Worm (Caenorhabditis elegans) whole organism, L3 larva: ENCODE results near the gene skr-4.
"Not testable (repeated sequence)": the region's sequence is repeated elsewhere in the genome, so short reads cannot be mapped to it uniquely, and the experiment has no call there.

Experiments used
- R02D3.7 ChIP-seq: fragments of 150-350 bp; optimal IDR thresholded peaks from 2 replicates; lab custom pipeline; 2014; ENCODE audit warnings: missing biosample characterization, missing genetic modification characterization
- ZK546.5 ChIP-seq: sonication (generic microtip); optimal IDR thresholded peaks from 2 replicates; lab custom pipeline; 2017; ENCODE audit warnings: missing biosample characterization, missing genetic modification characterization
- aly-2 ChIP-seq: fragments of 150-350 bp; optimal IDR thresholded peaks from 2 replicates; lab custom pipeline; 2014; ENCODE audit warnings: missing biosample characterization, missing genetic modification characterization
- ama-1 ChIP-seq: fragments of 150-350 bp; optimal IDR thresholded peaks from 2 replicates; lab custom pipeline; 2018
- ceh-28 ChIP-seq: fragments of 150-350 bp; optimal IDR thresholded peaks from 2 replicates; lab custom pipeline; 2014; ENCODE audit warnings: missing biosample characterization, missing genetic modification reagents, missing genetic modification characterization
- ceh-82 ChIP-seq: fragments of 150-350 bp; optimal IDR thresholded peaks from 2 replicates; lab custom pipeline; 2014; ENCODE audit warnings: missing biosample characterization, missing genetic modification characterization
- ceh-9 ChIP-seq: sonication (generic microtip); optimal IDR thresholded peaks from 2 replicates; lab custom pipeline; 2018; ENCODE audit warnings: missing biosample characterization, missing genetic modification characterization
- daf-12 ChIP-seq: fragments of 150-350 bp; optimal IDR thresholded peaks from 2 replicates; lab custom pipeline; 2014; ENCODE audit warnings: missing biosample characterization, missing genetic modification reagents, missing genetic modification characterization
- egl-27 ChIP-seq: sonication (generic microtip); optimal IDR thresholded peaks from 4 replicates; lab custom pipeline; 2017; ENCODE audit warnings: missing biosample characterization, missing genetic modification reagents, missing genetic modification characterization
- egl-5 ChIP-seq: fragments of 150-350 bp; optimal IDR thresholded peaks from 2 replicates; lab custom pipeline; 2017; ENCODE audit warnings: missing biosample characterization, missing genetic modification reagents, missing genetic modification characterization, inconsistent platforms
- elt-2 ChIP-seq: sonication (generic microtip); optimal IDR thresholded peaks from 2 replicates; lab custom pipeline; 2016; ENCODE audit warnings: missing genetic modification reagents, mild to moderate bottlenecking, missing genetic modification characterization, missing compliant biosample characterization
- eor-1 ChIP-seq, 2 experiments: fragments of 150-350 bp; optimal IDR thresholded peaks; 2 replicates each; lab custom pipeline; 2014 to 2018; ENCODE audit warnings: missing biosample characterization in 2 of 2, missing genetic modification characterization in 2 of 2
- fkh-10 ChIP-seq: sonication (generic microtip); optimal IDR thresholded peaks from 2 replicates; lab custom pipeline; 2017; ENCODE audit warnings: missing biosample characterization, missing genetic modification reagents, missing genetic modification characterization
- fos-1 ChIP-seq: fragments of 150-350 bp; optimal IDR thresholded peaks from 2 replicates; lab custom pipeline; 2014; ENCODE audit warnings: missing biosample characterization, missing genetic modification characterization
- hmg-11 ChIP-seq: sonication (generic microtip); optimal IDR thresholded peaks from 2 replicates; lab custom pipeline; 2016; ENCODE audit warnings: missing genetic modification characterization, missing compliant biosample characterization
- jun-1 ChIP-seq: fragments of 150-350 bp; optimal IDR thresholded peaks from 2 replicates; lab custom pipeline; 2014; ENCODE audit warnings: missing biosample characterization, missing genetic modification reagents, missing genetic modification characterization
- lin-15B ChIP-seq: fragments of 150-350 bp; optimal IDR thresholded peaks from 2 replicates; lab custom pipeline; 2014; ENCODE audit warnings: missing biosample characterization, missing genetic modification characterization
- lin-39 ChIP-seq: fragments of 150-350 bp; optimal IDR thresholded peaks from 2 replicates; lab custom pipeline; 2018; ENCODE audit warnings: missing biosample characterization, missing genetic modification reagents, missing genetic modification characterization
- lsy-12 ChIP-seq: sonication (generic microtip); optimal IDR thresholded peaks from 2 replicates; lab custom pipeline; 2016; ENCODE audit warnings: mild to moderate bottlenecking, missing genetic modification characterization, missing compliant biosample characterization
- mdl-1 ChIP-seq: fragments of 150-350 bp; optimal IDR thresholded peaks from 2 replicates; lab custom pipeline; 2014; ENCODE audit warnings: missing biosample characterization, missing genetic modification characterization
- nfya-1 ChIP-seq: sonication (generic microtip); optimal IDR thresholded peaks from 2 replicates; lab custom pipeline; 2017; ENCODE audit warnings: missing genetic modification characterization, mild to moderate bottlenecking, missing compliant biosample characterization, antibody characterized with exemption, moderate library complexity; ENCODE audit not compliant: insufficient read depth
- nhr-11 ChIP-seq: fragments of 150-350 bp; optimal IDR thresholded peaks from 2 replicates; lab custom pipeline; 2014; ENCODE audit warnings: missing biosample characterization, missing genetic modification characterization
- nhr-12 ChIP-seq: fragments of 150-350 bp; optimal IDR thresholded peaks from 2 replicates; lab custom pipeline; 2014; ENCODE audit warnings: missing biosample characterization, missing genetic modification characterization
- nhr-23 ChIP-seq: fragments of 150-350 bp; optimal IDR thresholded peaks from 2 replicates; lab custom pipeline; 2014; ENCODE audit warnings: missing biosample characterization, missing genetic modification reagents, missing genetic modification characterization
- nhr-237 ChIP-seq: fragments of 150-350 bp; optimal IDR thresholded peaks from 2 replicates; lab custom pipeline; 2014; ENCODE audit warnings: missing biosample characterization, missing genetic modification characterization
- nhr-43 ChIP-seq: sonication (generic microtip); optimal IDR thresholded peaks from 2 replicates; lab custom pipeline; 2016; ENCODE audit warnings: mild to moderate bottlenecking, missing genetic modification characterization, missing compliant biosample characterization; ENCODE audit not compliant: poor library complexity, severe bottlenecking
- nhr-67 ChIP-seq: fragments of 150-350 bp; optimal IDR thresholded peaks from 2 replicates; lab custom pipeline; 2014; ENCODE audit warnings: missing biosample characterization, missing genetic modification characterization
- nhr-76 ChIP-seq: fragments of 150-350 bp; sonication (generic microtip); optimal IDR thresholded peaks from 5 replicates; lab custom pipeline; 2014; ENCODE audit warnings: missing biosample characterization, missing genetic modification characterization
- nhr-77 ChIP-seq: fragments of 150-350 bp; optimal IDR thresholded peaks from 2 replicates; lab custom pipeline; 2014; ENCODE audit warnings: missing biosample characterization, missing genetic modification characterization
- pha-4 ChIP-seq: fragments of 150-350 bp; optimal IDR thresholded peaks from 2 replicates; lab custom pipeline; 2014; ENCODE audit warnings: missing biosample characterization, missing genetic modification reagents, missing genetic modification characterization
- skn-1 ChIP-seq: fragments of 150-350 bp; optimal IDR thresholded peaks from 2 replicates; lab custom pipeline; 2014; ENCODE audit warnings: missing biosample characterization, missing genetic modification characterization
- snpc-4 ChIP-seq: fragments of 150-350 bp; optimal IDR thresholded peaks from 2 replicates; lab custom pipeline; 2014; ENCODE audit warnings: missing biosample characterization, missing genetic modification characterization
- tbx-2 ChIP-seq: sonication (generic microtip); optimal IDR thresholded peaks from 2 replicates; lab custom pipeline; 2016; ENCODE audit warnings: mild to moderate bottlenecking, missing genetic modification characterization, missing compliant biosample characterization
- unc-39 ChIP-seq: sonication (generic microtip); optimal IDR thresholded peaks from 4 replicates; lab custom pipeline; 2017; ENCODE audit warnings: missing biosample characterization, missing genetic modification characterization
- zag-1 ChIP-seq: fragments of 150-350 bp; optimal IDR thresholded peaks from 2 replicates; lab custom pipeline; 2014; ENCODE audit warnings: missing biosample characterization, missing genetic modification characterization
- ztf-11 ChIP-seq: fragments of 150-350 bp; optimal IDR thresholded peaks from 2 replicates; lab custom pipeline; 2014; ENCODE audit warnings: missing biosample characterization, missing genetic modification characterization
- ztf-4 ChIP-seq: fragments of 150-350 bp; optimal IDR thresholded peaks from 2 replicates; lab custom pipeline; 2014; ENCODE audit warnings: missing biosample characterization, missing genetic modification characterization

skr-4 gene

ce11 chrV:19922613-19923012 lies 1.4 kb upstream of the skr-4 start, which contains the start of gene Y60A3A.16:
Gene Y60A3A.16, minus strand, starts transcription at chrV:19922713.
- no peak for TF ChIP-seq nhr-12 (tag; lab: Kevin White, UChicago)
- TF ChIP-seq skn-1 (tag; lab: Kevin White, UChicago) = no peak
- no peak for TF ChIP-seq mdl-1
- TF ChIP-seq egl-27 (tag; lab: Kevin White, UChicago) = no peak
- no peak for TF ChIP-seq zag-1 (tag; lab: Kevin White, UChicago)

- TF ChIP-seq elt-2 (tag; lab: Kevin White, UChicago) (no peak), nhr-11 (no peak), hmg-11 (tag; lab: Kevin White, UChicago) (no peak), nhr-76 (tag; lab: Kevin White, UChicago) (no peak), daf-12 (tag; lab: Kevin White, UChicago) (no peak), ceh-9 (tag; lab: Kevin White, UChicago) (no peak), skn-1 (tag; lab: Kevin White, UChicago) (no peak), ceh-82 (tag; lab: Kevin White, UChicago) (no peak), ztf-11 (tag; lab: Kevin White, UChicago) (no peak), ama-1 (lab: Kevin White, UChicago) (no peak), aly-2 (tag; lab: Kevin White, UChicago) (no peak), eor-1 (tag; optimal IDR thresholded peaks at IDR 0.05; lab: Kevin White, UChicago) (no peak), R02D3.7 (no peak)
Observed at ce11 chrV:19934223-19934622, 10.2 kb downstream of the skr-4 start, which contains the start of gene algn-7. Gene algn-7, minus strand, starts transcription at chrV:19934323.

ce11 chrV:19936945-19937344 lies 12.9 kb downstream of the skr-4 start:
- TF ChIP-seq egl-5 (no peak), fkh-10 (GFP tag; lab: Kevin White, UChicago) (no peak), hmg-11 (tag; lab: Kevin White, UChicago) (no peak), aly-2 (tag; lab: Kevin White, UChicago) (no peak), ceh-9 (tag; lab: Kevin White, UChicago) (no peak), lin-15B (tag; lab: Kevin White, UChicago) (no peak), ztf-11 (tag; lab: Kevin White, UChicago) (no peak)

- no peak for TF ChIP-seq jun-1
- TF ChIP-seq nhr-12 (tag; lab: Kevin White, UChicago) = no peak
- no peak for TF ChIP-seq unc-39
- TF ChIP-seq ZK546.5 (tag; lab: Kevin White, UChicago) = no peak
- TF ChIP-seq nhr-43 (tag; lab: Kevin White, UChicago) = no peak
- no peak for TF ChIP-seq aly-2 (tag; lab: Kevin White, UChicago)
- TF ChIP-seq ceh-82 (tag; lab: Kevin White, UChicago) = no peak
- TF ChIP-seq egl-5 = no peak
- no peak for TF ChIP-seq nhr-67 (tag; lab: Kevin White, UChicago)
- TF ChIP-seq ztf-4 (tag; lab: Kevin White, UChicago) = no peak
- TF ChIP-seq R02D3.7 = no peak
- TF ChIP-seq nhr-77 (tag; lab: Kevin White, UChicago) = no peak
- TF ChIP-seq, all 47 proteins: peak for 0
Observed at ce11 chrV:19946529-19946928, 22.5 kb downstream of the skr-4 start, which contains the start of gene dhs-24. Gene dhs-24, minus strand, starts transcription at chrV:19946629.

- not testable (repeated sequence) for TF ChIP-seq ztf-4 (tag; lab: Kevin White, UChicago); skn-1 (tag; lab: Kevin White, UChicago); fos-1
Observed at ce11 chrV:19948993-19949392, 25.0 kb downstream of the skr-4 start, which contains the start of gene tmed-4. Gene tmed-4, minus strand, starts transcription at chrV:19949093.

- not testable (repeated sequence) for TF ChIP-seq ceh-28; hmg-11 (tag; lab: Kevin White, UChicago); skn-1 (tag; lab: Kevin White, UChicago)
Observed at ce11 chrV:19949721-19950120, 25.7 kb downstream of the skr-4 start, which contains the start of gene Y60A3A.8. Gene Y60A3A.8, plus strand, starts transcription at chrV:19949978.

ce11 chrV:19954491-19954890 lies 30.5 kb downstream of the skr-4 start:
- TF ChIP-seq tbx-2 (no peak), egl-27 (tag; lab: Kevin White, UChicago) (no peak), ceh-28 (no peak), hmg-11 (tag; lab: Kevin White, UChicago) (no peak), ceh-9 (tag; lab: Kevin White, UChicago) (no peak), lsy-12 (tag; lab: Kevin White, UChicago) (no peak), nhr-23 (tag; lab: Kevin White, UChicago) (no peak), nfya-1 (no peak), nhr-237 (tag; lab: Kevin White, UChicago) (no peak), mdl-1 (no peak), fkh-10 (GFP tag; lab: Kevin White, UChicago) (no peak), pha-4 (tag; lab: Kevin White, UChicago) (no peak), aly-2 (tag; lab: Kevin White, UChicago) (no peak), lin-39 (tag; lab: Kevin White, UChicago) (no peak), fos-1 (no peak), snpc-4 (tag; lab: Kevin White, UChicago) (no peak)
